Fruit fly (Drosophila melanogaster): ENCODE data around the gene jigr1.

jigr1 gene

dm6 chr3R:25630541-25630940, 7.1 kb upstream of the jigr1 start (continued):
- 0 out of 2 replicates have a peak, but pooled peaks have one; percentile 24 for TF ChIP-seq CG14014 (GFP tag; IDR thresholded peaks at IDR 0.05)
- TF ChIP-seq CG6175 (GFP tag; IDR thresholded peaks at IDR 0.05) = no peak
- TF ChIP-seq gsb-n (tag; optimal IDR thresholded peaks at IDR 0.05) = peak; percentile 11
- peak; percentile 60 for TF ChIP-seq Sox102F (GFP tag; optimal IDR thresholded peaks at IDR 0.05)
- TF ChIP-seq so (GFP tag; IDR thresholded peaks at IDR 0.05) = peak; percentile 11; the same call in 1 of the 3 replicates
- no peak for TF ChIP-seq CG8924 (tag; optimal IDR thresholded peaks at IDR 0.05)
- peak; percentile 23 for TF ChIP-seq CG2712 (tag; optimal IDR thresholded peaks at IDR 0.05)
- no peak for TF ChIP-seq CG13287 (GFP tag; IDR thresholded peaks at IDR 0.05; ENCODE audit: partially characterized antibody)
- peak; percentile 23; the same call in 1 of the 3 replicates for TF ChIP-seq CG11695 (GFP tag; IDR thresholded peaks at IDR 0.05)
- TF ChIP-seq Rfx (GFP tag; IDR thresholded peaks at IDR 0.05) = 0 out of 2 replicates have a peak, but pooled peaks have one; percentile 7
- TF ChIP-seq Pdp1 (GFP tag; optimal IDR thresholded peaks at IDR 0.05) = no peak
- peak; percentile 54 for TF ChIP-seq Fer3 (tag; optimal IDR thresholded peaks at IDR 0.05)
- TF ChIP-seq Antp (GFP tag; optimal IDR thresholded peaks at IDR 0.05) = no peak
- 0 out of 2 replicates have a peak, but pooled peaks have one; percentile 26 for TF ChIP-seq CG32772 (GFP tag; IDR thresholded peaks at IDR 0.05)
- no peak for TF ChIP-seq hkb (optimal IDR thresholded peaks at IDR 0.05)
- 0 out of 2 replicates have a peak, but pooled peaks have one; percentile 7 for TF ChIP-seq hkb (GFP tag; IDR thresholded peaks at IDR 0.05)
- peak; percentile 25 for TF ChIP-seq CG10147 (GFP tag; optimal IDR thresholded peaks at IDR 0.05)
- no peak for TF ChIP-seq CG13775 (GFP tag; optimal IDR thresholded peaks at IDR 0.05)
- no peak for TF ChIP-seq vfl (GFP tag; optimal IDR thresholded peaks at IDR 0.05)
- no peak for TF ChIP-seq CG18619 (GFP tag; optimal IDR thresholded peaks at IDR 0.05)
- TF ChIP-seq Taf1 (GFP tag; IDR thresholded peaks at IDR 0.05) = no peak
- TF ChIP-seq tap (tag; optimal IDR thresholded peaks at IDR 0.05) = peak; percentile 36
- peak; percentile 6 for TF ChIP-seq Oli (tag; optimal IDR thresholded peaks at IDR 0.05)
- TF ChIP-seq CG12769 (tag; optimal IDR thresholded peaks at IDR 0.05) = peak; percentile 45
- 0 out of 2 replicates have a peak, but pooled peaks have one; percentile 22 for TF ChIP-seq esg (GFP tag; conservative IDR thresholded peaks at IDR 0.05)
- no peak for TF ChIP-seq lola (GFP tag; optimal IDR thresholded peaks at IDR 0.05)
- TF ChIP-seq ranshi (GFP tag; IDR thresholded peaks at IDR 0.05) = peak; percentile 34; the same call in 1 of the 2 replicates
- TF ChIP-seq H2.0 (GFP tag; IDR thresholded peaks at IDR 0.05) = 0 out of 2 replicates have a peak, but pooled peaks have one; percentile 17
- no peak for TF ChIP-seq zen (tag; optimal IDR thresholded peaks at IDR 0.05)
- TF ChIP-seq Xrp1 (GFP tag; IDR thresholded peaks at IDR 0.05) = peak; percentile 48; the same call in 1 of the 2 replicates
- peak; percentile 17; the same call in 1 of the 2 replicates for TF ChIP-seq Atf6 (GFP tag; IDR thresholded peaks at IDR 0.05)
- peak; percentile 20 for TF ChIP-seq dmrt11E (tag; optimal IDR thresholded peaks at IDR 0.05)
- TF ChIP-seq gem (tag; optimal IDR thresholded peaks at IDR 0.05) = peak; percentile 67
- peak; percentile 19 for TF ChIP-seq CG10979 (tag; optimal IDR thresholded peaks at IDR 0.05)
- peak; percentile 34 for TF ChIP-seq phol (tag; optimal IDR thresholded peaks at IDR 0.05)
- TF ChIP-seq Ssrp (tag; optimal IDR thresholded peaks at IDR 0.05) = peak; percentile 32
- peak; percentile 53; the same call in 2 of the 3 replicates for TF ChIP-seq tgo (GFP tag; IDR thresholded peaks at IDR 0.05)
- peak; percentile 18 for TF ChIP-seq CoRest (tag; optimal IDR thresholded peaks at IDR 0.05)
- peak; percentile 39; the same call in 1 of the 2 replicates for TF ChIP-seq lmd (GFP tag; IDR thresholded peaks at IDR 0.05)
- peak; percentile 20; the same call in 1 of the 3 replicates for TF ChIP-seq Aef1 (GFP tag; IDR thresholded peaks at IDR 0.05)
- TF ChIP-seq CG30431 (GFP tag; optimal IDR thresholded peaks at IDR 0.05) = no peak
- no peak for TF ChIP-seq prd (optimal IDR thresholded peaks at IDR 0.05)
- 0 out of 3 replicates have a peak, but pooled peaks have one; percentile 4 for TF ChIP-seq prd (GFP tag; IDR thresholded peaks at IDR 0.05)
- TF ChIP-seq Awh (GFP tag; IDR thresholded peaks at IDR 0.05) = peak; percentile 26; the same call in 1 of the 2 replicates
- peak; percentile 10 for TF ChIP-seq trem (tag; optimal IDR thresholded peaks at IDR 0.05)
- no peak for TF ChIP-seq Sox100B (GFP tag; optimal IDR thresholded peaks at IDR 0.05)
- peak; percentile 49 for TF ChIP-seq CG11504 (tag; optimal IDR thresholded peaks at IDR 0.05)
- TF ChIP-seq CG17359 (tag; optimal IDR thresholded peaks at IDR 0.05) = peak; percentile 43
- peak; percentile 25 for TF ChIP-seq Fer1 (GFP tag; optimal IDR thresholded peaks at IDR 0.05)
- TF ChIP-seq Spps (tag; optimal IDR thresholded peaks at IDR 0.05) = peak; percentile 10
